Fruit fly (Drosophila melanogaster) whole organism, embryonic: ENCODE data around the gene Syx4.

Experiments used
- CG13894 ChIP-seq: fragments of 200-800 bp; sonication (Bioruptor generic); optimal IDR thresholded peaks from 3 replicates; lab custom pipeline; 2018; ENCODE audit warnings: missing biosample characterization, mild to moderate bottlenecking, missing genetic modification characterization, moderate library complexity
- CG17359 ChIP-seq: fragments of 200-800 bp; sonication (Bioruptor generic); optimal IDR thresholded peaks from 3 replicates; lab custom pipeline; 2018; ENCODE audit warnings: missing biosample characterization, mild to moderate bottlenecking, missing genetic modification characterization, moderate library complexity
- CG17829 ChIP-seq: fragments of 200-800 bp; optimal IDR thresholded peaks from 2 replicates; lab custom pipeline; 2019; ENCODE audit warnings: missing biosample characterization, mild to moderate bottlenecking, missing genetic modification characterization, moderate library complexity
- CG2120 ChIP-seq: fragments of 200-800 bp; sonication (Bioruptor generic); optimal IDR thresholded peaks from 3 replicates; lab custom pipeline; 2016; ENCODE audit warnings: missing biosample characterization, missing genetic modification characterization
- CG2199 ChIP-seq: fragments of 200-800 bp; sonication (Bioruptor generic); IDR thresholded peaks from 3 replicates; pipeline ENCODE4 v1.3.6; 2022; ENCODE audit warnings: missing biosample characterization, missing genetic modification characterization
- CG2678 ChIP-seq: fragments of 200-800 bp; sonication (Bioruptor generic); optimal IDR thresholded peaks from 3 replicates; lab custom pipeline; 2019; ENCODE audit warnings: missing biosample characterization, mild to moderate bottlenecking, missing genetic modification characterization, moderate library complexity
- CG2889 ChIP-seq: fragments of 200-800 bp; sonication (Bioruptor generic); IDR thresholded peaks from 3 replicates; pipeline ENCODE4 v1.3.6; 2022; ENCODE audit warnings: missing biosample characterization, missing genetic modification characterization
- CG30020 ChIP-seq: fragments of 200-800 bp; optimal IDR thresholded peaks from 2 replicates; lab custom pipeline; 2019; ENCODE audit warnings: missing biosample characterization, mild to moderate bottlenecking, missing genetic modification characterization, moderate library complexity
- CG33557 ChIP-seq: fragments of 200-800 bp; sonication (Bioruptor generic); optimal IDR thresholded peaks from 2 replicates; lab custom pipeline; 2019; ENCODE audit warnings: missing biosample characterization, mild to moderate bottlenecking, missing genetic modification characterization, moderate library complexity
- CG4282 ChIP-seq: fragments of 200-800 bp; sonication (Bioruptor generic); optimal IDR thresholded peaks from 2 replicates; lab custom pipeline; 2016; ENCODE audit warnings: missing biosample characterization, missing genetic modification characterization
- CG4730 ChIP-seq: fragments of 200-800 bp; sonication (Bioruptor generic); IDR thresholded peaks from 2 replicates; pipeline ENCODE4 v1.3.6; 2022; ENCODE audit warnings: missing biosample characterization, missing genetic modification characterization
- CG7786 ChIP-seq: fragments of 200-800 bp; sonication (Bioruptor generic); optimal IDR thresholded peaks from 2 replicates; lab custom pipeline; 2016; ENCODE audit warnings: missing biosample characterization, missing genetic modification characterization
- CG7839 ChIP-seq: fragments of 200-800 bp; sonication (Bioruptor generic); optimal IDR thresholded peaks from 3 replicates; lab custom pipeline; 2018; ENCODE audit warnings: missing biosample characterization, mild to moderate bottlenecking, missing genetic modification characterization, moderate library complexity
- CG9797 ChIP-seq: fragments of 200-800 bp; sonication (Bioruptor generic); optimal IDR thresholded peaks from 3 replicates; lab custom pipeline; 2018; ENCODE audit warnings: missing biosample characterization, mild to moderate bottlenecking, missing genetic modification characterization
- Dad ChIP-seq: fragments of 200-800 bp; sonication (Bioruptor generic); optimal IDR thresholded peaks from 3 replicates; lab custom pipeline; 2016; ENCODE audit warnings: missing biosample characterization, missing genetic modification characterization
- Dll ChIP-seq: fragments of 200-800 bp; sonication (Bioruptor generic); IDR thresholded peaks from 4 replicates; pipeline ENCODE4 v1.3.6; 2022; ENCODE audit warnings: missing biosample characterization, missing genetic modification characterization; ENCODE audit not compliant: partially characterized antibody
- Doc2 ChIP-seq: fragments of 200-800 bp; sonication (Bioruptor generic); IDR thresholded peaks from 2 replicates; pipeline ENCODE4 v1.3.6; 2022; ENCODE audit warnings: missing biosample characterization, missing genetic modification characterization
- E2f2 ChIP-seq: fragments of 200-800 bp; sonication (Bioruptor generic); IDR thresholded peaks from 2 replicates; pipeline ENCODE4 v1.3.6; 2022; ENCODE audit warnings: missing biosample characterization, missing genetic modification characterization
- Ets65A ChIP-seq: fragments of 200-800 bp; sonication (Bioruptor generic); peaks from one replicate; lab custom pipeline; 2016; ENCODE audit warnings: missing biosample characterization, missing genetic modification characterization
- Ets97D ChIP-seq: fragments of 200-800 bp; sonication (Bioruptor generic); optimal IDR thresholded peaks from 3 replicates; lab custom pipeline; 2016; ENCODE audit warnings: missing biosample characterization, missing genetic modification characterization
- GATAe ChIP-seq: fragments of 200-800 bp; sonication (Bioruptor generic); conservative IDR thresholded peaks from 2 replicates; pipeline ENCODE4 v1.3.6; 2022; ENCODE audit warnings: missing biosample characterization, missing genetic modification characterization
- Neu2 ChIP-seq: fragments of 200-800 bp; sonication (Bioruptor generic); optimal IDR thresholded peaks from 3 replicates; lab custom pipeline; 2016; ENCODE audit warnings: missing biosample characterization, missing genetic modification characterization, borderline replicate concordance
- Optix ChIP-seq: fragments of 200-800 bp; sonication (Bioruptor generic); IDR thresholded peaks from 3 replicates; pipeline ENCODE4 v1.3.6; 2022; ENCODE audit warnings: missing biosample characterization, missing genetic modification characterization
- Ptx1 ChIP-seq: fragments of 200-800 bp; sonication (Bioruptor generic); IDR thresholded peaks from 2 replicates; pipeline ENCODE4 v1.3.6; 2022; ENCODE audit warnings: missing biosample characterization, missing genetic modification characterization
- Rfx ChIP-seq: fragments of 200-800 bp; sonication (Bioruptor generic); IDR thresholded peaks from 2 replicates; pipeline ENCODE4 v1.3.6; 2022; ENCODE audit warnings: missing biosample characterization, missing genetic modification characterization
- Xbp1 ChIP-seq: fragments of 200-800 bp; sonication (Bioruptor generic); optimal IDR thresholded peaks from 3 replicates; lab custom pipeline; 2016; ENCODE audit warnings: missing biosample characterization, mild to moderate bottlenecking, missing genetic modification characterization
- cato ChIP-seq: fragments of 200-800 bp; sonication (Bioruptor generic); optimal IDR thresholded peaks from 2 replicates; lab custom pipeline; 2016; ENCODE audit warnings: missing biosample characterization, missing genetic modification characterization, borderline replicate concordance
- ci ChIP-seq: fragments of 200-800 bp; sonication (Bioruptor generic); IDR thresholded peaks from 3 replicates; pipeline ENCODE4 v1.3.6; 2022; ENCODE audit warnings: missing biosample characterization, missing genetic modification characterization
- da ChIP-seq: fragments of 200-800 bp; sonication (Bioruptor generic); optimal IDR thresholded peaks from 2 replicates; lab custom pipeline; 2016; ENCODE audit warnings: missing biosample characterization, missing genetic modification characterization
- dmrt99B ChIP-seq: fragments of 200-800 bp; sonication (Bioruptor generic); optimal IDR thresholded peaks from 2 replicates; lab custom pipeline; 2018; ENCODE audit warnings: missing biosample characterization, mild to moderate bottlenecking, missing genetic modification characterization, moderate library complexity
- dpn ChIP-seq, 2 experiments: fragments of 200-800 bp; sonication (Bioruptor generic); optimal IDR thresholded peaks; 3 replicates each; lab custom pipeline; 2016; ENCODE audit warnings: missing biosample characterization in 2 of 2, missing genetic modification characterization in 2 of 2
- ftz-f1 ChIP-seq: fragments of 200-800 bp; sonication (Bioruptor generic); optimal IDR thresholded peaks from 2 replicates; lab custom pipeline; 2016; ENCODE audit warnings: missing biosample characterization, missing genetic modification characterization
- ind ChIP-seq: fragments of 200-800 bp; sonication (Bioruptor generic); optimal IDR thresholded peaks from 3 replicates; lab custom pipeline; 2016; ENCODE audit warnings: missing biosample characterization, missing genetic modification characterization
- jumu ChIP-seq: fragments of 200-800 bp; sonication (Bioruptor generic); optimal IDR thresholded peaks from 3 replicates; lab custom pipeline; 2016; ENCODE audit warnings: missing biosample characterization, missing genetic modification characterization
- lab ChIP-seq: fragments of 200-800 bp; sonication (Bioruptor generic); optimal IDR thresholded peaks from 3 replicates; lab custom pipeline; 2017; ENCODE audit warnings: missing biosample characterization, missing genetic modification characterization, mild to moderate bottlenecking, moderate library complexity, missing genetic modification reagents
- lola ChIP-seq, 3 experiments: fragments of >200 bp in 2 of 3; fragments of 200-800 bp in 1 of 3; sonication (Bioruptor generic) in 1 of 3; optimal IDR thresholded peaks; 2 replicates each; lab custom pipeline; 2017 to 2019; ENCODE audit warnings: missing biosample characterization in 3 of 3, missing genetic modification characterization in 3 of 3, mild to moderate bottlenecking in 1 of 3, moderate library complexity in 1 of 3
- mam ChIP-seq: fragments of 200-800 bp; sonication (Bioruptor generic); optimal IDR thresholded peaks from 3 replicates; lab custom pipeline; 2016; ENCODE audit warnings: missing biosample characterization, missing genetic modification characterization
- nau ChIP-seq: fragments of 200-800 bp; sonication (Bioruptor generic); optimal IDR thresholded peaks from 3 replicates; lab custom pipeline; 2017; ENCODE audit warnings: missing biosample characterization, mild to moderate bottlenecking, missing genetic modification characterization, missing genetic modification reagents
- odd ChIP-seq: fragments of 200-800 bp; sonication (Bioruptor generic); optimal IDR thresholded peaks from 2 replicates; lab custom pipeline; 2017; ENCODE audit warnings: missing biosample characterization, mild to moderate bottlenecking, missing genetic modification characterization
- org-1 ChIP-seq: fragments of 200-800 bp; sonication (Bioruptor generic); optimal IDR thresholded peaks from 2 replicates; lab custom pipeline; 2017; ENCODE audit warnings: missing biosample characterization, missing genetic modification characterization
- repo ChIP-seq: fragments of 200-800 bp; sonication (Bioruptor generic); optimal IDR thresholded peaks from 2 replicates; lab custom pipeline; 2016; ENCODE audit warnings: missing biosample characterization, missing genetic modification characterization
- sd ChIP-seq: fragments of 200-800 bp; sonication (Bioruptor generic); optimal IDR thresholded peaks from 3 replicates; lab custom pipeline; 2018; ENCODE audit warnings: missing biosample characterization, mild to moderate bottlenecking, missing genetic modification characterization, moderate library complexity
- shn ChIP-seq: fragments of 200-800 bp; sonication (Bioruptor generic); optimal IDR thresholded peaks from 3 replicates; lab custom pipeline; 2016; ENCODE audit warnings: missing biosample characterization, missing genetic modification characterization
- slbo ChIP-seq: fragments of 200-800 bp; sonication (Bioruptor generic); IDR thresholded peaks from 2 replicates; pipeline ENCODE4 v1.3.6; 2022; ENCODE audit warnings: missing biosample characterization, missing genetic modification characterization
- sqz ChIP-seq: fragments of 200-800 bp; sonication (Bioruptor generic); optimal IDR thresholded peaks from 3 replicates; lab custom pipeline; 2018; ENCODE audit warnings: missing biosample characterization, mild to moderate bottlenecking, missing genetic modification characterization
- stwl ChIP-seq: fragments of 200-800 bp; sonication (Bioruptor generic); optimal IDR thresholded peaks from 3 replicates; lab custom pipeline; 2018; ENCODE audit warnings: missing biosample characterization, mild to moderate bottlenecking, missing genetic modification characterization, moderate library complexity
- sug ChIP-seq: fragments of 200-800 bp; optimal IDR thresholded peaks from 2 replicates; lab custom pipeline; 2019; ENCODE audit warnings: missing biosample characterization, mild to moderate bottlenecking, missing genetic modification characterization, moderate library complexity
- tup ChIP-seq: fragments of 200-800 bp; sonication (Bioruptor generic); optimal IDR thresholded peaks from 2 replicates; lab custom pipeline; 2016; ENCODE audit warnings: missing biosample characterization, mild to moderate bottlenecking, missing genetic modification characterization, moderate library complexity
- unpg ChIP-seq: fragments of 200-800 bp; sonication (Bioruptor generic); optimal IDR thresholded peaks from 3 replicates; lab custom pipeline; 2018; ENCODE audit warnings: missing biosample characterization, mild to moderate bottlenecking, missing genetic modification characterization, moderate library complexity
- usp ChIP-seq: fragments of >200 bp; optimal IDR thresholded peaks from 2 replicates; lab custom pipeline; 2017; ENCODE audit warnings: missing biosample characterization, missing genetic modification characterization
- wdn ChIP-seq: fragments of 200-800 bp; sonication (Bioruptor generic); IDR thresholded peaks from 2 replicates; pipeline ENCODE4 v1.3.6; 2022; ENCODE audit warnings: missing biosample characterization, missing genetic modification characterization
- zen2 ChIP-seq: fragments of 200-800 bp; sonication (Bioruptor generic); IDR thresholded peaks from 3 replicates; pipeline ENCODE4 v1.3.6; 2022; ENCODE audit warnings: missing biosample characterization, missing genetic modification characterization; ENCODE audit not compliant: partially characterized antibody

The Syx4 gene

dm6 chrX:2757400-2757799, 13.5 kb upstream of the Syx4 start (continued):
- TF ChIP-seq CG2889 (GFP tag; lab: Robert Waterston, UW) (no peak), zen2 (GFP tag; lab: Robert Waterston, UW) (no peak), CG9797 (GFP tag; lab: Kevin White, UChicago) (no peak), CG2120 (GFP tag; lab: Kevin White, UChicago) (peak; percentile 32), jumu (GFP tag; lab: Kevin White, UChicago) (no peak), Optix (GFP tag; lab: Robert Waterston, UW) (0 out of 3 replicates have a peak, but pooled peaks have one; percentile 12), lab (GFP tag; lab: Kevin White, UChicago) (peak; percentile 35), tup (GFP tag; lab: Kevin White, UChicago) (no peak), CG4282 (GFP tag; lab: Kevin White, UChicago) (no peak), sd (tag; lab: Kevin White, UChicago) (no peak), CG7786 (peak; percentile 1), E2f2 (GFP tag; lab: Robert Waterston, UW) (no peak), Neu2 (GFP tag; lab: Kevin White, UChicago) (no peak), Ptx1 (peak; percentile 58), dmrt99B (tag; lab: Kevin White, UChicago) (peak; percentile 54), cato (no peak), ind (peak; percentile 9), shn (GFP tag; lab: Kevin White, UChicago) (no peak), org-1 (GFP tag; lab: Kevin White, UChicago) (no peak), slbo (peak; percentile 45), Doc2 (GFP tag; lab: Robert Waterston, UW) (no peak), Xbp1 (GFP tag; lab: Kevin White, UChicago) (peak; percentile 28), ftz-f1 (GFP tag; lab: Kevin White, UChicago) (no peak), CG13894 (tag; lab: Kevin White, UChicago) (no peak), odd (no peak), wdn (GFP tag; lab: Robert Waterston, UW) (no peak), dpn (GFP tag; optimal IDR thresholded peaks at IDR 0.05; lab: Kevin White, UChicago) (peak in 1 of 2 experiments; percentile 6), usp (GFP tag; lab: Kevin White, UChicago) (no peak), Ets97D (GFP tag; lab: Kevin White, UChicago) (no peak), sqz (GFP tag; lab: Kevin White, UChicago) (no peak), unpg (no peak), Dll (GFP tag; lab: Robert Waterston, UW) (no peak), repo (GFP tag; lab: Kevin White, UChicago) (no peak), ci (GFP tag; lab: Robert Waterston, UW) (0 out of 3 replicates have a peak, but pooled peaks have one; percentile 41), stwl (tag; lab: Kevin White, UChicago) (no peak), CG30020 (no peak), GATAe (GFP tag; lab: Robert Waterston, UW) (no peak), CG17829 (tag; lab: Kevin White, UChicago) (peak; percentile 11), CG33557 (GFP tag; lab: Kevin White, UChicago) (no peak), CG7839 (peak; percentile 31), nau (GFP tag; lab: Kevin White, UChicago) (no peak), Ets65A (GFP tag; lab: Kevin White, UChicago) (peak; percentile 77), da (GFP tag; lab: Kevin White, UChicago) (no peak), Dad (GFP tag; lab: Kevin White, UChicago) (no peak), CG2678 (tag; lab: Kevin White, UChicago) (peak; percentile 52), CG17359 (tag; lab: Kevin White, UChicago) (peak; percentile 39), CG2199 (GFP tag; lab: Robert Waterston, UW) (no peak), lola (GFP tag; optimal IDR thresholded peaks at IDR 0.05; lab: Kevin White, UChicago) (no peak), mam (GFP tag; lab: Kevin White, UChicago) (no peak), CG4730 (GFP tag; lab: Robert Waterston, UW) (no peak), sug (tag; lab: Kevin White, UChicago) (no peak), Rfx (peak; percentile 40)
